Fruit fly (Drosophila melanogaster) whole organism, embryonic: ENCODE measurements around the gene CG10232.

Experiments
- Abd-B ChIP-seq: fragments of 200-800 bp; sonication (Bioruptor generic); optimal IDR thresholded peaks from 2 replicates; lab custom pipeline; 2018; ENCODE audit warnings: missing biosample characterization, mild to moderate bottlenecking, missing genetic modification characterization, moderate library complexity
- CG10321 ChIP-seq: fragments of 200-800 bp; sonication (Bioruptor generic); IDR thresholded peaks from 2 replicates; pipeline ENCODE4 v1.3.6; 2022; ENCODE audit warnings: missing biosample characterization, missing genetic modification characterization
- CG10543 ChIP-seq: fragments of 200-800 bp; sonication (Bioruptor generic); optimal IDR thresholded peaks from 3 replicates; lab custom pipeline; 2017; ENCODE audit warnings: missing biosample characterization, mild to moderate bottlenecking, missing genetic modification characterization, moderate library complexity
- CG11695 ChIP-seq: fragments of 200-800 bp; sonication (Bioruptor generic); IDR thresholded peaks from 3 replicates; pipeline ENCODE4 v1.3.6; 2022; ENCODE audit warnings: missing biosample characterization, missing genetic modification characterization
- CG11723 ChIP-seq: fragments of 200-800 bp; sonication (Bioruptor generic); optimal IDR thresholded peaks from 2 replicates; lab custom pipeline; 2017; ENCODE audit warnings: missing biosample characterization, mild to moderate bottlenecking, missing genetic modification characterization
- CG12155 ChIP-seq: fragments of 200-800 bp; sonication (Bioruptor generic); optimal IDR thresholded peaks from 3 replicates; lab custom pipeline; 2016; ENCODE audit warnings: missing biosample characterization, missing genetic modification characterization
- CG1233 ChIP-seq: fragments of 200-800 bp; sonication (Bioruptor generic); optimal IDR thresholded peaks from 4 replicates; lab custom pipeline; 2018; ENCODE audit warnings: missing biosample characterization, mild to moderate bottlenecking, missing genetic modification characterization
- CG12391 ChIP-seq: fragments of 200-800 bp; sonication (Bioruptor generic); optimal IDR thresholded peaks from 3 replicates; lab custom pipeline; 2018; ENCODE audit warnings: missing biosample characterization, mild to moderate bottlenecking, missing genetic modification characterization, moderate library complexity
- CG12769 ChIP-seq: fragments of 200-800 bp; sonication (Bioruptor generic); optimal IDR thresholded peaks from 2 replicates; lab custom pipeline; 2019; ENCODE audit warnings: missing biosample characterization, mild to moderate bottlenecking, missing genetic modification characterization, moderate library complexity
- CG13123 ChIP-seq: fragments of 200-800 bp; sonication (Bioruptor generic); optimal IDR thresholded peaks from 2 replicates; lab custom pipeline; 2016; ENCODE audit warnings: missing biosample characterization, missing genetic modification characterization
- CG14710 ChIP-seq: fragments of 200-800 bp; sonication (Bioruptor generic); optimal IDR thresholded peaks from 3 replicates; lab custom pipeline; 2019; ENCODE audit warnings: missing biosample characterization, mild to moderate bottlenecking, missing genetic modification characterization, moderate library complexity
- CG14860 ChIP-seq: fragments of 200-800 bp; sonication (Bioruptor generic); IDR thresholded peaks from 3 replicates; pipeline ENCODE4 v1.3.6; 2022; ENCODE audit warnings: missing biosample characterization, missing genetic modification characterization; ENCODE audit not compliant: partially characterized antibody
- CG15479 ChIP-seq: fragments of 200-800 bp; sonication (Bioruptor generic); optimal IDR thresholded peaks from 3 replicates; lab custom pipeline; 2019; ENCODE audit warnings: missing biosample characterization, mild to moderate bottlenecking, missing genetic modification characterization, moderate library complexity
- CG1647 ChIP-seq: fragments of 200-800 bp; sonication (Bioruptor generic); optimal IDR thresholded peaks from 3 replicates; lab custom pipeline; 2016; ENCODE audit warnings: missing biosample characterization, missing genetic modification characterization
- CG18262 ChIP-seq: fragments of 200-800 bp; optimal IDR thresholded peaks from 3 replicates; lab custom pipeline; 2019; ENCODE audit warnings: missing biosample characterization, mild to moderate bottlenecking, missing genetic modification characterization, moderate library complexity
- CG2120 ChIP-seq: fragments of 200-800 bp; sonication (Bioruptor generic); optimal IDR thresholded peaks from 3 replicates; lab custom pipeline; 2016; ENCODE audit warnings: missing biosample characterization, missing genetic modification characterization
- CG5953 ChIP-seq: fragments of 200-800 bp; sonication (Bioruptor generic); IDR thresholded peaks from 2 replicates; pipeline ENCODE4 v1.3.6; 2022; ENCODE audit warnings: missing biosample characterization, missing genetic modification characterization
- CG6683 ChIP-seq: fragments of 200-800 bp; sonication (Bioruptor generic); optimal IDR thresholded peaks from 2 replicates; lab custom pipeline; 2017; ENCODE audit warnings: missing biosample characterization, mild to moderate bottlenecking, missing genetic modification characterization, missing genetic modification reagents
- CG7928 ChIP-seq: fragments of 200-800 bp; sonication (Bioruptor generic); optimal IDR thresholded peaks from 2 replicates; lab custom pipeline; 2017; ENCODE audit warnings: missing biosample characterization, mild to moderate bottlenecking, missing genetic modification characterization
- CG8290 ChIP-seq, 3 experiments: fragments of 200-800 bp; sonication (Bioruptor generic); optimal IDR thresholded peaks; 2 replicates each; lab custom pipeline; 2016 to 2019; ENCODE audit warnings: missing biosample characterization in 3 of 3, missing genetic modification characterization in 3 of 3, mild to moderate bottlenecking in 2 of 3, moderate library complexity in 1 of 3
- CG8359 ChIP-seq: fragments of 200-800 bp; sonication (Bioruptor generic); optimal IDR thresholded peaks from 2 replicates; lab custom pipeline; 2017; ENCODE audit warnings: missing biosample characterization, mild to moderate bottlenecking, missing genetic modification characterization, borderline replicate concordance
- CG8924 ChIP-seq: fragments of 200-800 bp; optimal IDR thresholded peaks from 3 replicates; lab custom pipeline; 2019; ENCODE audit warnings: missing biosample characterization, mild to moderate bottlenecking, missing genetic modification characterization, moderate library complexity
- D19A ChIP-seq: fragments of 200-800 bp; optimal IDR thresholded peaks from 3 replicates; lab custom pipeline; 2019; ENCODE audit warnings: missing biosample characterization, mild to moderate bottlenecking, missing genetic modification characterization, moderate library complexity
- Dbx ChIP-seq: fragments of 200-800 bp; sonication (Bioruptor generic); IDR thresholded peaks from 3 replicates; pipeline ENCODE4 v1.3.6; 2022; ENCODE audit warnings: missing biosample characterization, missing genetic modification characterization
- ERR ChIP-seq: fragments of 200-800 bp; sonication (Bioruptor generic); optimal IDR thresholded peaks from 2 replicates; lab custom pipeline; 2016; ENCODE audit warnings: missing biosample characterization, missing genetic modification characterization
- Hand ChIP-seq: fragments of 200-800 bp; sonication (Bioruptor generic); optimal IDR thresholded peaks from 2 replicates; lab custom pipeline; 2017; ENCODE audit warnings: mild to moderate bottlenecking, missing biosample characterization, missing genetic modification reagents, missing genetic modification characterization
- Med ChIP-seq: fragments of 200-800 bp; sonication (Bioruptor generic); peaks from one replicate; lab custom pipeline; 2016; ENCODE audit warnings: missing biosample characterization, missing genetic modification characterization, mild to moderate bottlenecking, inconsistent platforms, moderate library complexity
- Meics ChIP-seq: fragments of 200-800 bp; sonication (Bioruptor generic); optimal IDR thresholded peaks from 2 replicates; lab custom pipeline; 2017; ENCODE audit warnings: missing biosample characterization, mild to moderate bottlenecking, missing genetic modification characterization
- Mrtf ChIP-seq: fragments of 200-800 bp; sonication (Bioruptor generic); IDR thresholded peaks from 3 replicates; pipeline ENCODE4 v1.3.6; 2022; ENCODE audit warnings: missing biosample characterization, missing genetic modification characterization
- NFAT ChIP-seq: fragments of 200-800 bp; sonication (Bioruptor generic); IDR thresholded peaks from 2 replicates; pipeline ENCODE4 v1.3.6; 2022; ENCODE audit warnings: missing biosample characterization, missing genetic modification characterization
- Nf-YB ChIP-seq: fragments of 200-800 bp; sonication (Bioruptor generic); optimal IDR thresholded peaks from 3 replicates; lab custom pipeline; 2019; ENCODE audit warnings: missing biosample characterization, mild to moderate bottlenecking, missing genetic modification characterization, moderate library complexity
- Nf-YC ChIP-seq: fragments of 200-800 bp; optimal IDR thresholded peaks from 3 replicates; lab custom pipeline; 2019; ENCODE audit warnings: missing biosample characterization, mild to moderate bottlenecking, missing genetic modification characterization, moderate library complexity
- Pdp1 ChIP-seq, 2 experiments: fragments of 200-800 bp; sonication (Bioruptor generic); optimal IDR thresholded peaks; 3 replicates each; lab custom pipeline; 2016; ENCODE audit warnings: missing biosample characterization in 2 of 2, missing genetic modification characterization in 2 of 2, mild to moderate bottlenecking in 1 of 2, moderate library complexity in 1 of 2
- Ptx1 ChIP-seq: fragments of 200-800 bp; sonication (Bioruptor generic); IDR thresholded peaks from 2 replicates; pipeline ENCODE4 v1.3.6; 2022; ENCODE audit warnings: missing biosample characterization, missing genetic modification characterization
- TFAM ChIP-seq: fragments of 200-800 bp; sonication (Bioruptor generic); optimal IDR thresholded peaks from 2 replicates; lab custom pipeline; 2017; ENCODE audit warnings: missing biosample characterization, missing genetic modification characterization, inconsistent platforms
- Usf ChIP-seq: fragments of 200-800 bp; sonication (Bioruptor generic); optimal IDR thresholded peaks from 2 replicates; lab custom pipeline; 2017; ENCODE audit warnings: missing genotype, missing biosample characterization, missing genetic modification characterization
- ac ChIP-seq: fragments of 200-800 bp; sonication (Bioruptor generic); optimal IDR thresholded peaks from 3 replicates; lab custom pipeline; 2017; ENCODE audit warnings: missing biosample characterization, mild to moderate bottlenecking, missing genetic modification characterization
- ato ChIP-seq: fragments of 200-800 bp; sonication (Bioruptor generic); IDR thresholded peaks from 2 replicates; pipeline ENCODE4 v1.3.6; 2022; ENCODE audit warnings: missing biosample characterization, missing genetic modification characterization; ENCODE audit not compliant: partially characterized antibody
- ci ChIP-seq: fragments of 200-800 bp; sonication (Bioruptor generic); IDR thresholded peaks from 3 replicates; pipeline ENCODE4 v1.3.6; 2022; ENCODE audit warnings: missing biosample characterization, missing genetic modification characterization
- ems ChIP-seq: fragments of 200-800 bp; sonication (Bioruptor generic); optimal IDR thresholded peaks from 3 replicates; lab custom pipeline; 2016; ENCODE audit warnings: missing biosample characterization, missing genetic modification characterization
- eyg ChIP-seq: fragments of 200-800 bp; sonication (Bioruptor generic); optimal IDR thresholded peaks from 3 replicates; lab custom pipeline; 2016; ENCODE audit warnings: missing biosample characterization, missing genetic modification characterization
- fd3F ChIP-seq: fragments of 200-800 bp; sonication (Bioruptor generic); optimal IDR thresholded peaks from 2 replicates; lab custom pipeline; 2018; ENCODE audit warnings: missing biosample characterization, mild to moderate bottlenecking, missing genetic modification characterization, moderate library complexity
- gce ChIP-seq: fragments of 200-800 bp; sonication (Bioruptor generic); IDR thresholded peaks from 3 replicates; pipeline ENCODE4 v1.3.6; 2022; ENCODE audit warnings: missing biosample characterization, missing genetic modification characterization
- grau ChIP-seq: fragments of 200-800 bp; optimal IDR thresholded peaks from 3 replicates; lab custom pipeline; 2019; ENCODE audit warnings: missing biosample characterization, mild to moderate bottlenecking, missing genetic modification characterization, moderate library complexity
- hkb ChIP-seq, 2 experiments: fragments of 200-800 bp in 1 of 2; fragments of >200 bp in 1 of 2; sonication (Bioruptor generic) in 1 of 2; IDR thresholded peaks in 1 of 2; optimal IDR thresholded peaks in 1 of 2; 2 replicates each; pipeline versions ENCODE4 v1.3.6 to Lab custom; 2017 to 2022; ENCODE audit warnings: missing biosample characterization in 1 of 2, missing genetic modification characterization in 1 of 2
- insv ChIP-seq, 2 experiments: fragments of 200-800 bp; sonication (Bioruptor generic); optimal IDR thresholded peaks; 3 replicates each; lab custom pipeline; 2016 to 2018; ENCODE audit warnings: missing biosample characterization in 2 of 2, missing genetic modification characterization in 2 of 2
- oc ChIP-seq: fragments of 200-800 bp; sonication (Bioruptor generic); optimal IDR thresholded peaks from 2 replicates; lab custom pipeline; 2018; ENCODE audit warnings: missing biosample characterization, mild to moderate bottlenecking, missing genetic modification characterization, moderate library complexity
- ranshi ChIP-seq: fragments of 200-800 bp; sonication (Bioruptor generic); IDR thresholded peaks from 2 replicates; pipeline ENCODE4 v1.3.6; 2022; ENCODE audit warnings: missing biosample characterization, missing genetic modification characterization
- run ChIP-seq: fragments of 200-800 bp; sonication (Bioruptor generic); optimal IDR thresholded peaks from 3 replicates; lab custom pipeline; 2018; ENCODE audit warnings: missing biosample characterization, mild to moderate bottlenecking, missing genetic modification characterization
- shn ChIP-seq: fragments of 200-800 bp; sonication (Bioruptor generic); optimal IDR thresholded peaks from 3 replicates; lab custom pipeline; 2016; ENCODE audit warnings: missing biosample characterization, missing genetic modification characterization

CG10232 gene

DNA sequence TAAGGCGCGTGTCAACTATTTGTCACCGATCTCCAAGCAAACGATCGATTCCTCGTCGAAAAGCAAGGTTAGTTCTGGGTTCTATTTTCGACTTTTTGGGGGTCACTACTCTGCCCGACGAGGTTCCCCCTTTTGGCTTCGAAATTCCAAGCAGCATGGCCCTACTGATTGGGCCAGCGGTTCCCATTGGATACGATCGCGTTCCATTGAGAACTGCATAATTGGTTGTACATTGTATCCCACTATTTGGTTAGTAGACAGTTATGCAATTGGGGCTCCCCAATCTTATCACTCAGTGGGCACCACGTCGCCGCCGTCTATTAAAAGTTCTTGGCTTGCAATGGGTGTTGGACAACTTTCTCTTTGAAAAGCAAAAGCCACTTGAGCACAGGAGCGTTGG is 12.3 kb upstream of the CG10232 start:
- TF ChIP-seq CG7928 (no peak), CG14860 (GFP tag; lab: Robert Waterston, UW) (no peak), TFAM (GFP tag; lab: Kevin White, UChicago) (no peak), CG14710 (tag; lab: Kevin White, UChicago) (no peak), CG11723 (GFP tag; lab: Kevin White, UChicago) (no peak), ci (GFP tag; lab: Robert Waterston, UW) (no peak), hkb (optimal IDR thresholded peaks at IDR 0.05; lab: Kevin White, UChicago) (no peak), hkb (GFP tag; IDR thresholded peaks at IDR 0.05; lab: Robert Waterston, UW) (no peak), CG15479 (GFP tag; lab: Kevin White, UChicago) (no peak), oc (tag; lab: Kevin White, UChicago) (no peak), CG10321 (GFP tag; lab: Robert Waterston, UW) (no peak), CG11695 (GFP tag; lab: Robert Waterston, UW) (no peak), ERR (no peak), Dbx (GFP tag; lab: Robert Waterston, UW) (no peak), CG12391 (tag; lab: Kevin White, UChicago) (no peak), CG1233 (GFP tag; lab: Kevin White, UChicago) (no peak), ranshi (GFP tag; lab: Robert Waterston, UW) (no peak), ac (no peak), grau (tag; lab: Kevin White, UChicago) (no peak), D19A (no peak), CG2120 (GFP tag; lab: Kevin White, UChicago) (no peak), CG1647 (GFP tag; lab: Kevin White, UChicago) (no peak), CG13123 (GFP tag; lab: Kevin White, UChicago) (no peak), Nf-YB (GFP tag; lab: Kevin White, UChicago) (no peak), Meics (GFP tag; lab: Kevin White, UChicago) (no peak), Usf (no peak), CG6683 (no peak), ato (GFP tag; lab: Robert Waterston, UW) (no peak), shn (GFP tag; lab: Kevin White, UChicago) (no peak), fd3F (GFP tag; lab: Kevin White, UChicago) (no peak), Med (GFP tag; lab: Kevin White, UChicago) (peak; percentile 18), CG10543 (no peak), eyg (GFP tag; lab: Kevin White, UChicago) (no peak), insv (GFP tag; optimal IDR thresholded peaks at IDR 0.05; lab: Kevin White, UChicago) (peak in 1 of 2 experiments; percentile 54), gce (GFP tag; lab: Robert Waterston, UW) (peak; percentile 32; the same call in 1 of the 3 replicates), CG8924 (tag; lab: Kevin White, UChicago) (no peak), CG12769 (tag; lab: Kevin White, UChicago) (peak; percentile 24), Nf-YC (no peak), Pdp1 (GFP tag; optimal IDR thresholded peaks at IDR 0.05; lab: Kevin White, UChicago) (peak in 1 of 2 experiments; percentile 91), CG18262 (tag; lab: Kevin White, UChicago) (no peak), NFAT (no peak), Ptx1 (GFP tag; lab: Robert Waterston, UW) (no peak), ems (no peak), CG5953 (GFP tag; lab: Robert Waterston, UW) (no peak), CG12155 (GFP tag; lab: Kevin White, UChicago) (no peak), run (tag; lab: Kevin White, UChicago) (no peak), Mrtf (GFP tag; lab: Robert Waterston, UW) (no peak), Abd-B (no peak), CG8290 (GFP tag; optimal IDR thresholded peaks at IDR 0.05; lab: Kevin White, UChicago) (no peak), CG8290 (tag; optimal IDR thresholded peaks at IDR 0.05; lab: Kevin White, UChicago) (no peak), CG8359 (GFP tag; lab: Kevin White, UChicago) (peak; percentile 16), Hand (GFP tag; lab: Kevin White, UChicago) (no peak)
